Fruit fly (Drosophila melanogaster) Kc167 (cell line): Measurements from ENCODE around the gene Eip74EF.

Experiments
- Sin3A ChIP-seq: fragments of >200 bp; optimal IDR thresholded peaks from 2 replicates; lab custom pipeline; 2018; ENCODE audit warnings: missing external identifiers
- psq ChIP-seq: fragments of >200 bp; optimal IDR thresholded peaks from 2 replicates; lab custom pipeline; 2017; ENCODE audit warnings: missing external identifiers
- ttk ChIP-seq: sonication (Bioruptor generic); optimal IDR thresholded peaks from 2 replicates; lab custom pipeline; 2017; ENCODE audit warnings: missing external identifiers

dm6 chr3L:17587897-17588296, 31.2 kb downstream of the Eip74EF start:
- no peak for TF ChIP-seq psq (lab: Kevin White, UChicago)
- TF ChIP-seq Sin3A (lab: Kevin White, UChicago): no peak
- TF ChIP-seq ttk: no peak
